Worm (Caenorhabditis elegans) whole organism, young adult: ENCODE data around the gene clec-28.

ENCODE experiments used
- F23B12.7 ChIP-seq: sonication (generic microtip); optimal IDR thresholded peaks from 2 replicates; lab custom pipeline; 2017; ENCODE audit warnings: missing genetic modification characterization, mild to moderate bottlenecking, missing compliant biosample characterization, antibody characterized with exemption, moderate library complexity; ENCODE audit not compliant: insufficient read depth
- F57C9.4 ChIP-seq: sonication (generic microtip); optimal IDR thresholded peaks from 2 replicates; lab custom pipeline; 2017; ENCODE audit warnings: mild to moderate bottlenecking, missing genetic modification characterization, missing compliant biosample characterization
- Y67H2A.10 ChIP-seq: fragments of 200-800 bp; sonication (Bioruptor generic); conservative IDR thresholded peaks from 2 replicates; pipeline ENCODE4 v1.3.6; 2022; ENCODE audit warnings: missing genetic modification reagents, missing genetic modification characterization, missing compliant biosample characterization
- ama-1 ChIP-seq, 3 experiments: fragments of 150-350 bp in 1 of 3; sonication (generic microtip) in 2 of 3; optimal IDR thresholded peaks; 2 replicates each; lab custom pipeline; 2014 to 2018; ENCODE audit warnings: missing biosample characterization in 2 of 3, missing genetic modification characterization in 2 of 3, missing genetic modification reagents in 2 of 3
- bed-1 ChIP-seq: fragments of 200-800 bp; sonication (Bioruptor generic); IDR thresholded peaks from 2 replicates; pipeline ENCODE4 v1.3.6; 2022; ENCODE audit warnings: missing genetic modification reagents, missing genetic modification characterization, missing compliant biosample characterization
- ccch-3 ChIP-seq: fragments of 200-800 bp; sonication (Bioruptor generic); optimal IDR thresholded peaks from 2 replicates; lab custom pipeline; 2018; ENCODE audit warnings: mild to moderate bottlenecking, missing genetic modification characterization, missing compliant biosample characterization
- cebp-2 ChIP-seq: fragments of 200-800 bp; sonication (Bioruptor generic); IDR thresholded peaks from 2 replicates; pipeline ENCODE4 v1.3.6; 2022; ENCODE audit warnings: missing genetic modification characterization, missing compliant biosample characterization
- lir-1 ChIP-seq: fragments of 200-800 bp; sonication (Bioruptor generic); conservative IDR thresholded peaks from 2 replicates; pipeline ENCODE4 v1.3.6; 2022; ENCODE audit warnings: missing genetic modification reagents, missing genetic modification characterization, missing compliant biosample characterization
- lsy-27 ChIP-seq: sonication (generic microtip); optimal IDR thresholded peaks from 2 replicates; lab custom pipeline; 2017; ENCODE audit warnings: missing genetic modification characterization, mild to moderate bottlenecking, missing compliant biosample characterization, antibody characterized with exemption, missing genotype, borderline replicate concordance; ENCODE audit not compliant: insufficient read depth
- mes-4 ChIP-seq: sonication (generic microtip); optimal IDR thresholded peaks from 2 replicates; lab custom pipeline; 2016; ENCODE audit warnings: missing genotype, missing genetic modification characterization, missing compliant biosample characterization
- pha-4 ChIP-seq: fragments of 150-350 bp; sonication (generic microtip); optimal IDR thresholded peaks from 2 replicates; lab custom pipeline; 2014; ENCODE audit warnings: missing biosample characterization, missing genetic modification reagents, missing genetic modification characterization
- sea-2 ChIP-seq: fragments of 200-800 bp; sonication (Bioruptor generic); IDR thresholded peaks from 2 replicates; pipeline ENCODE4 v1.3.6; 2022; ENCODE audit warnings: missing genetic modification characterization, missing compliant biosample characterization
- snpc-3.4 ChIP-seq: sonication (generic microtip); optimal IDR thresholded peaks from 2 replicates; lab custom pipeline; 2017; ENCODE audit warnings: missing genetic modification characterization, mild to moderate bottlenecking, missing compliant biosample characterization, antibody characterized with exemption, moderate library complexity, missing genotype, missing genetic modification reagents
- snpc-4 ChIP-seq, 5 experiments: fragments of 150-350 bp in 1 of 5; sonication (generic microtip) in 4 of 5; optimal IDR thresholded peaks; 2 replicates each; lab custom pipeline; 2014 to 2018; ENCODE audit warnings: missing genetic modification characterization in 5 of 5, missing biosample characterization in 3 of 5, antibody characterized with exemption in 2 of 5, mild to moderate bottlenecking in 2 of 5, missing compliant biosample characterization in 2 of 5, missing genotype in 2 of 5, moderate library complexity in 2 of 5, missing genetic modification reagents in 1 of 5

ce11 chrV:16840961-16841360, 24.5 kb upstream of the clec-28 start, which contains the start of gene clec-40:
- TF ChIP-seq ama-1 (optimal IDR thresholded peaks at IDR 0.05; lab: Kevin White, UChicago) (no peak), ama-1 (GFP tag; optimal IDR thresholded peaks at IDR 0.05; lab: Kevin White, UChicago) (no peak), snpc-3.4 (tag; lab: Kevin White, UChicago) (no peak), bed-1 (GFP tag; lab: Robert Waterston, UW) (no peak), cebp-2 (GFP tag; lab: Robert Waterston, UW) (no peak), snpc-4 (GFP tag; optimal IDR thresholded peaks at IDR 0.05; lab: Kevin White, UChicago) (no peak), snpc-4 (tag; optimal IDR thresholded peaks at IDR 0.05; lab: Kevin White, UChicago) (no peak), sea-2 (GFP tag; lab: Robert Waterston, UW) (no peak), lsy-27 (tag; lab: Kevin White, UChicago) (no peak), F57C9.4 (tag; lab: Kevin White, UChicago) (no peak), F23B12.7 (tag; lab: Kevin White, UChicago) (no peak), lir-1 (GFP tag; lab: Robert Waterston, UW) (no peak), pha-4 (tag; lab: Kevin White, UChicago) (no peak), ccch-3 (GFP tag; lab: Kevin White, UChicago) (no peak), mes-4 (tag; lab: Kevin White, UChicago) (no peak), Y67H2A.10 (GFP tag; lab: Robert Waterston, UW) (no peak)
